Worm (Caenorhabditis elegans) whole organism, young adult: ENCODE results near the gene C02E7.7.

ENCODE experiments used
- F39B2.1 ChIP-seq: fragments of 200-800 bp; sonication (Bioruptor generic); IDR thresholded peaks from 2 replicates; pipeline ENCODE4 v1.3.6; 2022; ENCODE audit warnings: missing genetic modification reagents, missing genetic modification characterization, missing compliant biosample characterization
- K12H6.12 ChIP-seq: fragments of 200-800 bp; sonication (Bioruptor generic); optimal IDR thresholded peaks from 2 replicates; lab custom pipeline; 2018; ENCODE audit warnings: mild to moderate bottlenecking, missing genetic modification characterization, missing compliant biosample characterization
- T26A5.8 ChIP-seq: sonication (generic microtip); optimal IDR thresholded peaks from 2 replicates; lab custom pipeline; 2016; ENCODE audit warnings: missing genetic modification characterization, missing compliant biosample characterization
- ets-4 ChIP-seq: fragments of 200-800 bp; sonication (Bioruptor generic); optimal IDR thresholded peaks from 2 replicates; lab custom pipeline; 2018; ENCODE audit warnings: mild to moderate bottlenecking, missing genetic modification characterization, missing compliant biosample characterization
- madf-6 ChIP-seq: fragments of 200-800 bp; sonication (Bioruptor generic); IDR thresholded peaks from 2 replicates; pipeline ENCODE4 v1.3.6; 2022; ENCODE audit warnings: missing genetic modification reagents, missing genetic modification characterization, missing compliant biosample characterization
- snpc-3.4 ChIP-seq: sonication (generic microtip); optimal IDR thresholded peaks from 2 replicates; lab custom pipeline; 2017; ENCODE audit warnings: missing genetic modification characterization, mild to moderate bottlenecking, missing compliant biosample characterization, antibody characterized with exemption, moderate library complexity, missing genotype, missing genetic modification reagents
- unc-62 ChIP-seq: fragments of 150-350 bp; optimal IDR thresholded peaks from 2 replicates; lab custom pipeline; 2014; ENCODE audit warnings: missing biosample characterization, missing genetic modification reagents, missing genetic modification characterization
- zim-3 ChIP-seq: sonication (generic microtip); optimal IDR thresholded peaks from 2 replicates; lab custom pipeline; 2017; ENCODE audit warnings: mild to moderate bottlenecking, missing genetic modification characterization, moderate library complexity, missing compliant biosample characterization

ce11 chrV:4870627-4871026 is 47.7 kb downstream of the C02E7.7 start:
- no peak for TF ChIP-seq ets-4 (GFP tag; lab: Kevin White, UChicago)
- no peak for TF ChIP-seq F39B2.1 (GFP tag; lab: Robert Waterston, UW)
- TF ChIP-seq T26A5.8: no peak
- no peak for TF ChIP-seq zim-3 (tag; lab: Kevin White, UChicago)
- no peak for TF ChIP-seq unc-62 (GFP tag; lab: Kevin White, UChicago)
- TF ChIP-seq snpc-3.4 (tag; lab: Kevin White, UChicago): no peak
- no peak for TF ChIP-seq K12H6.12 (tag; lab: Kevin White, UChicago)
- no peak for TF ChIP-seq madf-6 (GFP tag; lab: Robert Waterston, UW)
